Worm (Caenorhabditis elegans) whole organism, L2 larva: ENCODE results near the gene R07E5.17.

Source experiments
- R02D3.7 ChIP-seq: fragments of 150-350 bp; optimal IDR thresholded peaks from 2 replicates; lab custom pipeline; 2014; ENCODE audit warnings: missing biosample characterization, missing genetic modification characterization
- aly-2 ChIP-seq: fragments of 150-350 bp; optimal IDR thresholded peaks from 2 replicates; lab custom pipeline; 2014; ENCODE audit warnings: missing biosample characterization, missing genetic modification characterization
- ama-1 ChIP-seq: fragments of 150-350 bp; optimal IDR thresholded peaks from 2 replicates; lab custom pipeline; 2018; ENCODE audit warnings: inconsistent platforms
- blmp-1 ChIP-seq: sonication (generic microtip); optimal IDR thresholded peaks from 2 replicates; lab custom pipeline; 2017; ENCODE audit warnings: missing genetic modification characterization, mild to moderate bottlenecking, missing compliant biosample characterization, antibody characterized with exemption, moderate library complexity; ENCODE audit not compliant: insufficient read depth
- crh-2 ChIP-seq: sonication (generic microtip); optimal IDR thresholded peaks from 2 replicates; lab custom pipeline; 2017; ENCODE audit warnings: missing biosample characterization, missing genetic modification characterization
- dmd-4 ChIP-seq: sonication (generic microtip); optimal IDR thresholded peaks from 2 replicates; lab custom pipeline; 2017; ENCODE audit warnings: missing biosample characterization, missing genetic modification characterization
- elt-3 ChIP-seq: sonication (generic microtip); optimal IDR thresholded peaks from 2 replicates; lab custom pipeline; 2017; ENCODE audit warnings: missing biosample characterization, missing genetic modification characterization
- fos-1 ChIP-seq: fragments of 150-350 bp; optimal IDR thresholded peaks from 2 replicates; lab custom pipeline; 2014; ENCODE audit warnings: missing biosample characterization, missing genetic modification characterization
- gmeb-1 ChIP-seq: fragments of 150-350 bp; optimal IDR thresholded peaks from 2 replicates; lab custom pipeline; 2014; ENCODE audit warnings: missing biosample characterization, missing genetic modification characterization
- lin-13 ChIP-seq: fragments of 150-350 bp; optimal IDR thresholded peaks from 2 replicates; lab custom pipeline; 2014; ENCODE audit warnings: missing biosample characterization, missing genetic modification reagents, missing genetic modification characterization
- lin-39 ChIP-seq: fragments of 150-350 bp; optimal IDR thresholded peaks from 2 replicates; lab custom pipeline; 2014; ENCODE audit warnings: missing biosample characterization, missing genetic modification reagents, missing genetic modification characterization
- mbf-1 ChIP-seq: sonication (generic microtip); optimal IDR thresholded peaks from 2 replicates; lab custom pipeline; 2017; ENCODE audit warnings: missing biosample characterization, missing genetic modification characterization
- mdl-1 ChIP-seq, 2 experiments: fragments of 150-350 bp in 1 of 2; sonication (generic microtip) in 1 of 2; optimal IDR thresholded peaks; 2 replicates each; lab custom pipeline; 2017; ENCODE audit warnings: missing biosample characterization in 2 of 2, missing genetic modification characterization in 2 of 2
- nhr-10 ChIP-seq: sonication (generic microtip); optimal IDR thresholded peaks from 2 replicates; lab custom pipeline; 2017; ENCODE audit warnings: missing biosample characterization, missing genetic modification characterization
- nhr-11 ChIP-seq: fragments of 150-350 bp; optimal IDR thresholded peaks from 2 replicates; lab custom pipeline; 2014; ENCODE audit warnings: missing biosample characterization, missing genetic modification characterization
- nhr-12 ChIP-seq: fragments of 150-350 bp; optimal IDR thresholded peaks from 2 replicates; lab custom pipeline; 2014; ENCODE audit warnings: missing biosample characterization, missing genetic modification characterization
- nhr-129 ChIP-seq: fragments of 150-350 bp; optimal IDR thresholded peaks from 2 replicates; lab custom pipeline; 2014; ENCODE audit warnings: missing biosample characterization, missing genetic modification characterization
- nhr-23 ChIP-seq: fragments of 150-350 bp; optimal IDR thresholded peaks from 2 replicates; lab custom pipeline; 2014; ENCODE audit warnings: missing biosample characterization, missing genetic modification reagents, missing genetic modification characterization
- nhr-237 ChIP-seq: fragments of 150-350 bp; optimal IDR thresholded peaks from 2 replicates; lab custom pipeline; 2014; ENCODE audit warnings: missing biosample characterization, missing genetic modification characterization
- sem-4 ChIP-seq: fragments of 150-350 bp; optimal IDR thresholded peaks from 2 replicates; lab custom pipeline; 2014; ENCODE audit warnings: missing biosample characterization, missing genetic modification reagents, missing genetic modification characterization
- sma-9 ChIP-seq, 2 experiments: fragments of 150-350 bp in 1 of 2; sonication (generic microtip) in 1 of 2; optimal IDR thresholded peaks; 2 replicates each; lab custom pipeline; 2014 to 2016; ENCODE audit warnings: missing genetic modification characterization in 2 of 2, mild to moderate bottlenecking in 1 of 2, missing biosample characterization in 1 of 2, missing compliant biosample characterization in 1 of 2, missing genetic modification reagents in 1 of 2, moderate library complexity in 1 of 2
- snpc-4 ChIP-seq: fragments of 150-350 bp; optimal IDR thresholded peaks from 2 replicates; lab custom pipeline; 2014; ENCODE audit warnings: missing biosample characterization, missing genetic modification characterization
- unc-39 ChIP-seq: fragments of 150-350 bp; optimal IDR thresholded peaks from 2 replicates; lab custom pipeline; 2014; ENCODE audit warnings: missing biosample characterization, missing genetic modification characterization
- zag-1 ChIP-seq: fragments of 150-350 bp; optimal IDR thresholded peaks from 2 replicates; lab custom pipeline; 2014; ENCODE audit warnings: missing biosample characterization, missing genetic modification characterization
- ztf-1 ChIP-seq: fragments of 200-800 bp; sonication (Bioruptor generic); conservative IDR thresholded peaks from 2 replicates; pipeline ENCODE4 v1.3.6; 2022; ENCODE audit warnings: missing genetic modification characterization, missing compliant biosample characterization
- ztf-11 ChIP-seq: sonication (generic microtip); optimal IDR thresholded peaks from 2 replicates; lab custom pipeline; 2017; ENCODE audit warnings: missing biosample characterization, missing genetic modification characterization
- ztf-4 ChIP-seq: fragments of 150-350 bp; optimal IDR thresholded peaks from 2 replicates; lab custom pipeline; 2014; ENCODE audit warnings: missing biosample characterization, missing genetic modification characterization

R07E5.17 gene

ce11 chrIII:4408251-4408650, 4.0 kb upstream of the R07E5.17 start, which contains the start of gene gpch-1:
TSS of gene gpch-1 (plus strand) at chrIII:4408551.
- TF ChIP-seq nhr-11 (tag; lab: Kevin White, UChicago), result no peak

- no peak for TF ChIP-seq elt-3 (tag; lab: Kevin White, UChicago)
- no peak for TF ChIP-seq lin-39 (tag; lab: Kevin White, UChicago)
- TF ChIP-seq zag-1 (tag; lab: Kevin White, UChicago), result no peak
Observed at ce11 chrIII:4407144-4407543, 2.9 kb upstream of the R07E5.17 start, which contains the start of gene prdx-3. TSS of gene prdx-3 (plus strand) at chrIII:4407444.

- TF ChIP-seq ztf-11 (tag; lab: Kevin White, UChicago), result no peak
- no peak for TF ChIP-seq R02D3.7 (tag; lab: Kevin White, UChicago)
- no peak for TF ChIP-seq fos-1 (tag; lab: Kevin White, UChicago)
- no peak for TF ChIP-seq ama-1 (lab: Kevin White, UChicago)
- TF ChIP-seq gmeb-1, result no peak
- TF ChIP-seq ztf-1 (GFP tag; lab: Robert Waterston, UW), result no peak
- TF ChIP-seq dmd-4 (tag; lab: Kevin White, UChicago), result no peak
- no peak for TF ChIP-seq sem-4
Observed at ce11 chrIII:4405986-4406385, 1.8 kb upstream of the R07E5.17 start, which contains the start of gene rnp-4. TSS of gene rnp-4 (plus strand) at chrIII:4406286.

ce11 chrIII:4401142-4401541, 3.1 kb downstream of the R07E5.17 start, which contains the start of gene R07E5.15:
TSS of gene R07E5.15 (plus strand) at chrIII:4401442.
- TF ChIP-seq nhr-23 (tag; lab: Kevin White, UChicago) (no peak), unc-39 (tag; lab: Kevin White, UChicago) (no peak), sma-9 (GFP tag; optimal IDR thresholded peaks at IDR 0.05; lab: Kevin White, UChicago) (no peak), sma-9 (tag; optimal IDR thresholded peaks at IDR 0.05; lab: Kevin White, UChicago) (no peak)

- no peak for TF ChIP-seq crh-2 (tag; lab: Kevin White, UChicago)
Observed at ce11 chrIII:4398463-4398862, 5.8 kb downstream of the R07E5.17 start, which contains the start of gene R07E5.6. TSS of gene R07E5.6 (plus strand) at chrIII:4398763.

- TF ChIP-seq lin-39 (tag; lab: Kevin White, UChicago) (no peak), lin-13 (GFP tag; lab: Kevin White, UChicago) (no peak), nhr-10 (no peak), ztf-4 (tag; lab: Kevin White, UChicago) (no peak), blmp-1 (tag; lab: Kevin White, UChicago) (no peak), R02D3.7 (tag; lab: Kevin White, UChicago) (no peak), nhr-12 (tag; lab: Kevin White, UChicago) (no peak), ama-1 (lab: Kevin White, UChicago) (no peak), mdl-1 (tag; optimal IDR thresholded peaks at IDR 0.05; lab: Kevin White, UChicago) (no peak)
Observed at ce11 chrIII:4397115-4397514, 7.1 kb downstream of the R07E5.17 start, which contains the start of gene R07E5.5. TSS of gene R07E5.5 (plus strand) at chrIII:4397415.

- no peak for TF ChIP-seq ztf-11 (tag; lab: Kevin White, UChicago)
- no peak for TF ChIP-seq nhr-237 (tag; lab: Kevin White, UChicago)
- TF ChIP-seq aly-2, result no peak
- no peak for TF ChIP-seq lin-13 (GFP tag; lab: Kevin White, UChicago)
- TF ChIP-seq snpc-4 (tag; lab: Kevin White, UChicago), result no peak
- no peak for TF ChIP-seq nhr-11 (tag; lab: Kevin White, UChicago)
Observed at ce11 chrIII:4395857-4396256, 8.4 kb downstream of the R07E5.17 start.

ce11 chrIII:4394496-4394895, 9.7 kb downstream of the R07E5.17 start, which contains the start of gene R07E5.4:
TSS of gene R07E5.4 (plus strand) at chrIII:4394796.
- no peak for TF ChIP-seq sma-9 (GFP tag; optimal IDR thresholded peaks at IDR 0.05; lab: Kevin White, UChicago)
- no peak for TF ChIP-seq sma-9 (tag; optimal IDR thresholded peaks at IDR 0.05; lab: Kevin White, UChicago)
- no peak for TF ChIP-seq lin-39 (tag; lab: Kevin White, UChicago)
- TF ChIP-seq nhr-129 (tag; lab: Kevin White, UChicago), result no peak
- no peak for TF ChIP-seq mbf-1 (tag; lab: Kevin White, UChicago)
